Worm (Caenorhabditis elegans) whole organism, young adult: ENCODE results near the gene R193.2.

Experiments used
- B0261.1 ChIP-seq: sonication (generic microtip); optimal IDR thresholded peaks from 2 replicates; lab custom pipeline; 2016; ENCODE audit warnings: mild to moderate bottlenecking, missing genetic modification characterization, moderate library complexity, missing compliant biosample characterization
- D2030.7 ChIP-seq: fragments of 200-800 bp; sonication (Bioruptor generic); IDR thresholded peaks from 2 replicates; pipeline ENCODE4 v1.3.6; 2022; ENCODE audit warnings: missing genetic modification reagents, missing genetic modification characterization, missing compliant biosample characterization
- F10E7.11 ChIP-seq: sonication (generic microtip); optimal IDR thresholded peaks from 2 replicates; lab custom pipeline; 2017; ENCODE audit warnings: mild to moderate bottlenecking, missing genetic modification characterization, moderate library complexity, missing compliant biosample characterization
- F22D6.2 ChIP-seq: sonication (generic microtip); optimal IDR thresholded peaks from 2 replicates; lab custom pipeline; 2016; ENCODE audit warnings: mild to moderate bottlenecking, missing genetic modification characterization, missing compliant biosample characterization
- F39B2.1 ChIP-seq: fragments of 200-800 bp; sonication (Bioruptor generic); IDR thresholded peaks from 2 replicates; pipeline ENCODE4 v1.3.6; 2022; ENCODE audit warnings: missing genetic modification reagents, missing genetic modification characterization, missing compliant biosample characterization
- F49E8.2 ChIP-seq: sonication (generic microtip); optimal IDR thresholded peaks from 3 replicates; lab custom pipeline; 2017; ENCODE audit warnings: missing genetic modification characterization, mild to moderate bottlenecking, missing compliant biosample characterization, antibody characterized with exemption, moderate library complexity; ENCODE audit not compliant: insufficient read depth
- F52B5.7 ChIP-seq: sonication (generic microtip); optimal IDR thresholded peaks from 2 replicates; lab custom pipeline; 2016; ENCODE audit warnings: mild to moderate bottlenecking, missing genetic modification characterization, missing compliant biosample characterization
- K11D2.4 ChIP-seq: fragments of 200-800 bp; sonication (Bioruptor generic); IDR thresholded peaks from 2 replicates; pipeline ENCODE4 v1.3.6; 2022; ENCODE audit warnings: missing genetic modification reagents, missing genetic modification characterization, missing compliant biosample characterization
- K12H6.12 ChIP-seq: fragments of 200-800 bp; sonication (Bioruptor generic); optimal IDR thresholded peaks from 2 replicates; lab custom pipeline; 2018; ENCODE audit warnings: mild to moderate bottlenecking, missing genetic modification characterization, missing compliant biosample characterization
- T26A5.8 ChIP-seq: sonication (generic microtip); optimal IDR thresholded peaks from 2 replicates; lab custom pipeline; 2016; ENCODE audit warnings: missing genetic modification characterization, missing compliant biosample characterization
- Y53F4B.3 ChIP-seq: fragments of 200-800 bp; sonication (Bioruptor generic); IDR thresholded peaks from 2 replicates; pipeline ENCODE4 v1.3.6; 2022; ENCODE audit warnings: missing genetic modification reagents, missing genetic modification characterization, missing compliant biosample characterization
- Y79H2A.3 ChIP-seq: fragments of 200-800 bp; sonication (Bioruptor generic); conservative IDR thresholded peaks from 2 replicates; pipeline ENCODE4 v1.3.6; 2022; ENCODE audit warnings: missing genetic modification reagents, missing genetic modification characterization, missing compliant biosample characterization
- atf-7 ChIP-seq: sonication (generic microtip); optimal IDR thresholded peaks from 2 replicates; lab custom pipeline; 2017; ENCODE audit warnings: mild to moderate bottlenecking, missing genetic modification characterization, missing compliant biosample characterization
- attf-5 ChIP-seq: fragments of 200-800 bp; sonication (Bioruptor generic); optimal IDR thresholded peaks from 2 replicates; lab custom pipeline; 2018; ENCODE audit warnings: mild to moderate bottlenecking, missing genetic modification characterization, missing compliant biosample characterization
- attf-6 ChIP-seq: fragments of 200-800 bp; sonication (Bioruptor generic); IDR thresholded peaks from 2 replicates; pipeline ENCODE4 v1.3.6; 2022; ENCODE audit warnings: missing genetic modification reagents, missing genetic modification characterization, missing compliant biosample characterization
- ceh-40 ChIP-seq: fragments of 200-800 bp; sonication (Bioruptor generic); IDR thresholded peaks from 2 replicates; pipeline ENCODE4 v1.3.6; 2022; ENCODE audit warnings: missing genetic modification characterization, missing compliant biosample characterization
- ceh-79 ChIP-seq: sonication (generic microtip); optimal IDR thresholded peaks from 2 replicates; lab custom pipeline; 2017; ENCODE audit warnings: mild to moderate bottlenecking, missing genetic modification characterization, missing compliant biosample characterization
- die-1 ChIP-seq: sonication (generic microtip); optimal IDR thresholded peaks from 2 replicates; lab custom pipeline; 2016; ENCODE audit warnings: missing genotype, mild to moderate bottlenecking, missing genetic modification characterization, missing compliant biosample characterization
- dox-1 ChIP-seq: fragments of 200-800 bp; sonication (Bioruptor generic); IDR thresholded peaks from 2 replicates; pipeline ENCODE4 v1.3.6; 2022; ENCODE audit warnings: missing genetic modification reagents, missing genetic modification characterization, missing compliant biosample characterization
- dpl-1 ChIP-seq: fragments of 150-350 bp; optimal IDR thresholded peaks from 2 replicates; lab custom pipeline; 2014; ENCODE audit warnings: missing biosample characterization, missing genetic modification reagents, missing genetic modification characterization
- him-1 ChIP-seq: sonication (generic microtip); optimal IDR thresholded peaks from 2 replicates; lab custom pipeline; 2016; ENCODE audit warnings: missing genotype, missing genetic modification reagents, missing genetic modification characterization, missing compliant biosample characterization
- hmg-1.2 ChIP-seq: fragments of 200-800 bp; sonication (Bioruptor generic); IDR thresholded peaks from 2 replicates; pipeline ENCODE4 v1.3.6; 2022; ENCODE audit warnings: missing genetic modification reagents, missing genetic modification characterization, missing compliant biosample characterization
- lin-26 ChIP-seq: fragments of 200-800 bp; sonication (Bioruptor generic); IDR thresholded peaks from 2 replicates; pipeline ENCODE4 v1.3.6; 2022; ENCODE audit warnings: missing genetic modification reagents, missing genetic modification characterization, missing compliant biosample characterization
- lin-54 ChIP-seq: fragments of 200-800 bp; sonication (Bioruptor generic); optimal IDR thresholded peaks from 2 replicates; lab custom pipeline; 2018; ENCODE audit warnings: mild to moderate bottlenecking, missing genetic modification characterization, missing compliant biosample characterization
- lir-1 ChIP-seq: fragments of 200-800 bp; sonication (Bioruptor generic); conservative IDR thresholded peaks from 2 replicates; pipeline ENCODE4 v1.3.6; 2022; ENCODE audit warnings: missing genetic modification reagents, missing genetic modification characterization, missing compliant biosample characterization
- lsy-27 ChIP-seq: sonication (generic microtip); optimal IDR thresholded peaks from 2 replicates; lab custom pipeline; 2017; ENCODE audit warnings: missing genetic modification characterization, mild to moderate bottlenecking, missing compliant biosample characterization, antibody characterized with exemption, missing genotype, borderline replicate concordance; ENCODE audit not compliant: insufficient read depth
- madf-10 ChIP-seq: sonication (generic microtip); optimal IDR thresholded peaks from 2 replicates; lab custom pipeline; 2016; ENCODE audit warnings: mild to moderate bottlenecking, missing genetic modification characterization, missing compliant biosample characterization
- madf-6 ChIP-seq: fragments of 200-800 bp; sonication (Bioruptor generic); IDR thresholded peaks from 2 replicates; pipeline ENCODE4 v1.3.6; 2022; ENCODE audit warnings: missing genetic modification reagents, missing genetic modification characterization, missing compliant biosample characterization
- madf-8 ChIP-seq: fragments of 200-800 bp; sonication (Bioruptor generic); conservative IDR thresholded peaks from 2 replicates; pipeline ENCODE4 v1.3.6; 2022; ENCODE audit warnings: missing genetic modification reagents, missing genetic modification characterization, missing compliant biosample characterization
- mcd-1 ChIP-seq: fragments of 200-800 bp; sonication (Bioruptor generic); IDR thresholded peaks from 2 replicates; pipeline ENCODE4 v1.3.6; 2022; ENCODE audit warnings: missing genetic modification reagents, missing genetic modification characterization, missing compliant biosample characterization
- mes-4 ChIP-seq: sonication (generic microtip); optimal IDR thresholded peaks from 2 replicates; lab custom pipeline; 2016; ENCODE audit warnings: missing genotype, missing genetic modification characterization, missing compliant biosample characterization
- mxl-1 ChIP-seq: sonication (generic microtip); optimal IDR thresholded peaks from 2 replicates; lab custom pipeline; 2016; ENCODE audit warnings: missing genetic modification characterization, missing compliant biosample characterization
- nfyb-1 ChIP-seq: fragments of 200-800 bp; sonication (Bioruptor generic); IDR thresholded peaks from 2 replicates; pipeline ENCODE4 v1.3.6; 2022; ENCODE audit warnings: missing genetic modification reagents, missing genetic modification characterization, missing compliant biosample characterization
- nhr-27 ChIP-seq: fragments of 200-800 bp; sonication (Bioruptor generic); optimal IDR thresholded peaks from 2 replicates; lab custom pipeline; 2018; ENCODE audit warnings: mild to moderate bottlenecking, missing genetic modification characterization, moderate library complexity, missing compliant biosample characterization
- nhr-80 ChIP-seq: sonication (generic microtip); optimal IDR thresholded peaks from 2 replicates; lab custom pipeline; 2016; ENCODE audit warnings: missing genetic modification characterization, missing compliant biosample characterization
- pbrm-1 ChIP-seq: fragments of 200-800 bp; sonication (Bioruptor generic); IDR thresholded peaks from 2 replicates; pipeline ENCODE4 v1.3.6; 2022; ENCODE audit warnings: missing genetic modification reagents, missing genetic modification characterization, missing compliant biosample characterization
- rec-8 ChIP-seq, 2 experiments: sonication (generic microtip); optimal IDR thresholded peaks; 2 replicates each; lab custom pipeline; 2016; ENCODE audit warnings: mild to moderate bottlenecking in 2 of 2, missing genetic modification characterization in 2 of 2, missing genetic modification reagents in 2 of 2, missing genotype in 2 of 2, missing biosample characterization in 1 of 2, missing compliant biosample characterization in 1 of 2, moderate library complexity in 1 of 2
- rpc-1 ChIP-seq, 2 experiments: fragments of 150-350 bp in 1 of 2; sonication (generic microtip) in 1 of 2; optimal IDR thresholded peaks; 2 replicates each; lab custom pipeline; 2014 to 2018; ENCODE audit warnings: missing biosample characterization in 1 of 2, missing genetic modification characterization in 1 of 2, missing genetic modification reagents in 1 of 2, missing genotype in 1 of 2
- snpc-1.1 ChIP-seq: sonication (generic microtip); optimal IDR thresholded peaks from 2 replicates; lab custom pipeline; 2017; ENCODE audit warnings: missing genetic modification characterization, mild to moderate bottlenecking, missing compliant biosample characterization, antibody characterized with exemption, moderate library complexity, missing genotype, missing genetic modification reagents; ENCODE audit not compliant: insufficient read depth
- snpc-1.3 ChIP-seq: sonication (generic microtip); optimal IDR thresholded peaks from 2 replicates; lab custom pipeline; 2017; ENCODE audit warnings: missing genetic modification characterization, mild to moderate bottlenecking, missing compliant biosample characterization, antibody characterized with exemption, moderate library complexity, missing genotype, missing genetic modification reagents; ENCODE audit not compliant: insufficient read depth
- snpc-4 ChIP-seq, 5 experiments: fragments of 150-350 bp in 1 of 5; sonication (generic microtip) in 4 of 5; optimal IDR thresholded peaks; 2 replicates each; lab custom pipeline; 2014 to 2018; ENCODE audit warnings: missing genetic modification characterization in 5 of 5, missing biosample characterization in 3 of 5, antibody characterized with exemption in 2 of 5, mild to moderate bottlenecking in 2 of 5, missing compliant biosample characterization in 2 of 5, missing genotype in 2 of 5, moderate library complexity in 2 of 5, missing genetic modification reagents in 1 of 5
- somi-1 ChIP-seq: fragments of 200-800 bp; sonication (Bioruptor generic); optimal IDR thresholded peaks from 2 replicates; lab custom pipeline; 2018; ENCODE audit warnings: mild to moderate bottlenecking, missing genetic modification characterization, missing compliant biosample characterization
- tbp1 ChIP-seq: fragments of 200-800 bp; sonication (Bioruptor generic); optimal IDR thresholded peaks from 2 replicates; lab custom pipeline; 2018; ENCODE audit warnings: mild to moderate bottlenecking, missing genetic modification characterization, missing compliant biosample characterization
- unc-62 ChIP-seq: fragments of 150-350 bp; optimal IDR thresholded peaks from 2 replicates; lab custom pipeline; 2014; ENCODE audit warnings: missing biosample characterization, missing genetic modification reagents, missing genetic modification characterization
- xnd-1 ChIP-seq: sonication (generic microtip); optimal IDR thresholded peaks from 2 replicates; lab custom pipeline; 2016; ENCODE audit warnings: missing genotype, missing genetic modification reagents, missing genetic modification characterization, missing compliant biosample characterization
- ztf-25 ChIP-seq: fragments of 200-800 bp; sonication (Bioruptor generic); IDR thresholded peaks from 2 replicates; pipeline ENCODE4 v1.3.6; 2022; ENCODE audit warnings: missing genetic modification reagents, missing genetic modification characterization, missing compliant biosample characterization

Gene R193.2

DNA sequence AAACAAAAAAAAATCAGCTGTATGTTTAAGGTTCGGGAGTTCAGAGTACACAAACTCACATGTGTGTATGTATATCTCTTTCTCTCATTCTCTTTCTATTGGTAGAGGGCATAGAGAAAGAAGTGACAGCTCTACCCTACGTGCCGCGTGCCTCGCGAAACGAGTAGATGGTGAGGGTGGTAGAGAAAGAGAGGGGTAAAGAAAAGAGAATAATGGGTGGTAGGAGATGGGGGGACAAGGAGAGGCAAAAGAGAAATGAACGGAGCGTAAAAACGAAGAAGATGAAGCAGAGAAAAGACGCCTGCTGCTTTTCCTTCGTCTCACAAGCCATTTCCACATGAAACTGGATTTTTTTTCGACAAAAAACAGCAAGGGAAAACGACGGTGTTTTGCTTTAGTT is 55.2 kb downstream of the R193.2 start (continued):
- TF ChIP-seq unc-62 (peak; percentile 92), nhr-27 (tag; lab: Kevin White, UChicago) (no peak), nfyb-1 (peak; percentile 84), T26A5.8 (tag; lab: Kevin White, UChicago) (no peak)

ce11 chrX:1089676-1090075 is 58.7 kb downstream of the R193.2 start:
- TF ChIP-seq xnd-1 (tag; lab: Kevin White, UChicago) (no peak), ztf-25 (GFP tag; lab: Robert Waterston, UW) (0 out of 2 replicates have a peak, but pooled peaks have one; percentile 53), dox-1 (0 out of 2 replicates have a peak, but pooled peaks have one; percentile 27), Y53F4B.3 (no peak), lin-54 (GFP tag; lab: Kevin White, UChicago) (no peak), F39B2.1 (no peak), mxl-1 (tag; lab: Kevin White, UChicago) (no peak), D2030.7 (peak; percentile 65), lir-1 (GFP tag; lab: Robert Waterston, UW) (no peak), nhr-80 (tag; lab: Kevin White, UChicago) (no peak), pbrm-1 (GFP tag; lab: Robert Waterston, UW) (peak; percentile 71), madf-10 (no peak), attf-6 (GFP tag; lab: Robert Waterston, UW) (no peak), F10E7.11 (tag; lab: Kevin White, UChicago) (no peak), atf-7 (tag; lab: Kevin White, UChicago) (no peak), mes-4 (tag; lab: Kevin White, UChicago) (no peak), dpl-1 (GFP tag; lab: Kevin White, UChicago) (no peak), madf-8 (no peak), K12H6.12 (tag; lab: Kevin White, UChicago) (peak; percentile 15), snpc-4 (GFP tag; optimal IDR thresholded peaks at IDR 0.05; lab: Kevin White, UChicago) (no peak), snpc-4 (tag; optimal IDR thresholded peaks at IDR 0.05; lab: Kevin White, UChicago) (peak in 1 of 4 experiments; percentile 43), hmg-1.2 (GFP tag; lab: Robert Waterston, UW) (peak; percentile 40; the same call in 1 of the 2 replicates), F22D6.2 (no peak), madf-6 (GFP tag; lab: Robert Waterston, UW) (peak; percentile 14; the same call in 1 of the 2 replicates), snpc-1.3 (tag; lab: Kevin White, UChicago) (peak; percentile 32), attf-5 (peak; percentile 7), rpc-1 (optimal IDR thresholded peaks at IDR 0.05; lab: Kevin White, UChicago) (peak; percentile 48), rpc-1 (tag; optimal IDR thresholded peaks at IDR 0.05; lab: Kevin White, UChicago) (peak; percentile 77), K11D2.4 (GFP tag; lab: Robert Waterston, UW) (no peak), tbp1 (GFP tag; lab: Kevin White, UChicago) (peak; percentile 88), rec-8 (tag; optimal IDR thresholded peaks at IDR 0.05; lab: Kevin White, UChicago) (no peak), mcd-1 (no peak), Y79H2A.3 (no peak), lin-26 (GFP tag; lab: Robert Waterston, UW) (peak; percentile 67), snpc-1.1 (tag; lab: Kevin White, UChicago) (no peak), F49E8.2 (tag; lab: Kevin White, UChicago) (no peak), lsy-27 (no peak), somi-1 (GFP tag; lab: Kevin White, UChicago) (no peak), B0261.1 (tag; lab: Kevin White, UChicago) (peak; percentile 58), die-1 (tag; lab: Kevin White, UChicago) (no peak), ceh-79 (no peak), F52B5.7 (tag; lab: Kevin White, UChicago) (no peak), him-1 (tag; lab: Kevin White, UChicago) (peak; percentile 50), ceh-40 (GFP tag; lab: Robert Waterston, UW) (no peak)
